Worm (Caenorhabditis elegans) whole organism, L4 larva: ENCODE measurements around the gene str-196.

Experiments used
- F37D6.2 ChIP-seq: sonication (generic microtip); optimal IDR thresholded peaks from 2 replicates; lab custom pipeline; 2016; ENCODE audit warnings: mild to moderate bottlenecking, missing genetic modification characterization, missing compliant biosample characterization
- T20F7.1 ChIP-seq: fragments of 200-800 bp; sonication (Bioruptor generic); optimal IDR thresholded peaks from 2 replicates; lab custom pipeline; 2018; ENCODE audit warnings: mild to moderate bottlenecking, missing genetic modification characterization, missing compliant biosample characterization
- Y105C5A.15 ChIP-seq: fragments of 200-800 bp; sonication (Bioruptor generic); IDR thresholded peaks from 2 replicates; pipeline ENCODE4 v1.3.6; 2022; ENCODE audit warnings: missing genetic modification characterization, missing compliant biosample characterization
- lsy-2 ChIP-seq, 2 experiments: fragments of 150-350 bp in 1 of 2; sonication (generic microtip) in 1 of 2; optimal IDR thresholded peaks; 2 replicates each; lab custom pipeline; 2014 to 2017; ENCODE audit warnings: missing biosample characterization in 2 of 2, missing genetic modification characterization in 2 of 2
- nhr-11 ChIP-seq: fragments of 150-350 bp; optimal IDR thresholded peaks from 2 replicates; lab custom pipeline; 2014; ENCODE audit warnings: missing biosample characterization, missing genetic modification characterization

- no peak for TF ChIP-seq Y105C5A.15 (GFP tag; lab: Robert Waterston, UW)
- TF ChIP-seq F37D6.2 (tag; lab: Kevin White, UChicago), result no peak
- no peak for TF ChIP-seq nhr-11
- no peak for TF ChIP-seq T20F7.1 (GFP tag; lab: Kevin White, UChicago)
- no peak for TF ChIP-seq lsy-2 (tag; optimal IDR thresholded peaks at IDR 0.05; lab: Kevin White, UChicago)
Measured at ce11 chrV:486684-487083, 4.8 kb upstream of the str-196 start, which contains the start of gene nhr-211.
